ENCODE assay signal across 1 fruit fly cellular context in the genomic region with DNA sequence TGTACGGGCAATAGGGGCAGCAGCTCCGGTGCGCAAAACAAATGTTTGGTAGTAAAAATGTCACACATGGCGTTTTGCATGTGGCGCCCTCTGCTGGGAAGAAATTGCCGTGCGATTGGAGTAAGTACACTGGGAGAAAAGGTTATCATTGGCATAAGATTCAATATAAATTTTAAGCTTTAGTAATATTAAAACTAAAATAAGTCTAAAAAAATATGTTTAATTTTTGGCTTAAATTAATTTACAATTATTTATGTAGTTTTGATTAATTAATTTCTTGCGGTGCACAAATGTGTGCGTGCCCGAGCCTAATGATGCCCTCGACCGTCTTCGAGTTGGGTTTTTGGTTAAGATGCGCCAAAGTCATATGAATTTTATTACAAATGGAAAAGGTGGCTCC.
TF ChIP-seq lines count a peak whose summit lies in the region.

No protein-coding gene starts in this region.

TF ChIP-seq in whole organism, embryonic, 481 proteins besides CTCF, POLR2A, EP300 and RAD21 (continued from another document and continues in another):
- no peak for TF ChIP-seq unc-4 (GFP tag; IDR thresholded peaks at IDR 0.05; lab: Robert Waterston, UW; ENCODE audit: partially characterized antibody)
- TF ChIP-seq CG13775 (GFP tag; optimal IDR thresholded peaks at IDR 0.05; lab: Kevin White, UChicago), result peak; percentile 48
- TF ChIP-seq tap (tag; optimal IDR thresholded peaks at IDR 0.05; lab: Kevin White, UChicago), result peak; percentile 63
- TF ChIP-seq CG16815 (GFP tag; optimal IDR thresholded peaks at IDR 0.05; lab: Kevin White, UChicago), result peak; percentile 41
- no peak for TF ChIP-seq CG8089 (GFP tag; optimal IDR thresholded peaks at IDR 0.05; lab: Kevin White, UChicago)
- TF ChIP-seq dan (GFP tag; IDR thresholded peaks at IDR 0.05; lab: Robert Waterston, UW), result no peak
- no peak for TF ChIP-seq Hmx (GFP tag; optimal IDR thresholded peaks at IDR 0.05; lab: Kevin White, UChicago)
- peak; percentile 69 for TF ChIP-seq CG32532 (GFP tag; IDR thresholded peaks at IDR 0.05; lab: Robert Waterston, UW)
- peak; percentile 18 for TF ChIP-seq CG17802 (tag; optimal IDR thresholded peaks at IDR 0.05; lab: Kevin White, UChicago)
- peak; percentile 46 for TF ChIP-seq CG6813 (GFP tag; optimal IDR thresholded peaks at IDR 0.05; lab: Kevin White, UChicago)
- TF ChIP-seq CG10959 (GFP tag; IDR thresholded peaks at IDR 0.05; lab: Robert Waterston, UW), result peak; percentile 63
- TF ChIP-seq CG14965 (GFP tag; optimal IDR thresholded peaks at IDR 0.05; lab: Kevin White, UChicago; ENCODE audit: borderline replicate concordance), result no peak
- TF ChIP-seq CG8765 (GFP tag; IDR thresholded peaks at IDR 0.05; lab: Robert Waterston, UW), result no peak
- no peak for TF ChIP-seq CG10274 (GFP tag; optimal IDR thresholded peaks at IDR 0.05; lab: Kevin White, UChicago)
- TF ChIP-seq Mrtf (GFP tag; IDR thresholded peaks at IDR 0.05; lab: Robert Waterston, UW), result peak; percentile 56
- peak; percentile 74 for TF ChIP-seq zfh1 (GFP tag; IDR thresholded peaks at IDR 0.05; lab: Robert Waterston, UW)
- no peak for TF ChIP-seq lov (optimal IDR thresholded peaks at IDR 0.05; lab: Kevin White, UChicago)
- no peak for TF ChIP-seq lov (GFP tag; IDR thresholded peaks at IDR 0.05; lab: Robert Waterston, UW)
- no peak for TF ChIP-seq CG11723 (GFP tag; optimal IDR thresholded peaks at IDR 0.05; lab: Kevin White, UChicago)
- TF ChIP-seq pum (GFP tag; optimal IDR thresholded peaks at IDR 0.05; lab: Kevin White, UChicago), result peak; percentile 16
- TF ChIP-seq Optix (GFP tag; IDR thresholded peaks at IDR 0.05; lab: Robert Waterston, UW), result 0 out of 3 replicates have a peak, but pooled peaks have one; percentile 29
- no peak for TF ChIP-seq yki (optimal IDR thresholded peaks at IDR 0.05; lab: Kevin White, UChicago)
- no peak for TF ChIP-seq ab (GFP tag; optimal IDR thresholded peaks at IDR 0.05; lab: Kevin White, UChicago)
- peak; percentile 15 for TF ChIP-seq salm (tag; optimal IDR thresholded peaks at IDR 0.05; lab: Kevin White, UChicago)
- no peak for TF ChIP-seq Dp (GFP tag; optimal IDR thresholded peaks at IDR 0.05; lab: Kevin White, UChicago)
- TF ChIP-seq al (GFP tag; IDR thresholded peaks at IDR 0.05; lab: Robert Waterston, UW), result peak; percentile 30; the same call in 1 of the 2 replicates
- TF ChIP-seq CG15011 (GFP tag; optimal IDR thresholded peaks at IDR 0.05; lab: Kevin White, UChicago), result peak; percentile 50
- peak; percentile 20 for TF ChIP-seq CG1529 (GFP tag; optimal IDR thresholded peaks at IDR 0.05; lab: Kevin White, UChicago)
- TF ChIP-seq jigr1 (GFP tag; IDR thresholded peaks at IDR 0.05; lab: Robert Waterston, UW), result no peak
- peak; percentile 73 for TF ChIP-seq Rfx (GFP tag; IDR thresholded peaks at IDR 0.05; lab: Robert Waterston, UW)
- peak; percentile 69 for TF ChIP-seq zen (tag; optimal IDR thresholded peaks at IDR 0.05; lab: Kevin White, UChicago)
- peak; percentile 72 for TF ChIP-seq dysf (GFP tag; IDR thresholded peaks at IDR 0.05; lab: Robert Waterston, UW)
- no peak for TF ChIP-seq cg (GFP tag; optimal IDR thresholded peaks at IDR 0.05; lab: Kevin White, UChicago)
- TF ChIP-seq CG13296 (GFP tag; optimal IDR thresholded peaks at IDR 0.05; lab: Kevin White, UChicago), result peak; percentile 49
- TF ChIP-seq luna (GFP tag; optimal IDR thresholded peaks at IDR 0.05; lab: Kevin White, UChicago), result no peak
- TF ChIP-seq B-H1 (GFP tag; IDR thresholded peaks at IDR 0.05; lab: Robert Waterston, UW), result peak; percentile 41; the same call in 2 of the 3 replicates
- no peak for TF ChIP-seq ham (GFP tag; IDR thresholded peaks at IDR 0.05; lab: Robert Waterston, UW)
- TF ChIP-seq tna (GFP tag; IDR thresholded peaks at IDR 0.05; lab: Robert Waterston, UW; ENCODE audit: partially characterized antibody), result no peak
- TF ChIP-seq pita (GFP tag; optimal IDR thresholded peaks at IDR 0.05; lab: Kevin White, UChicago), result no peak
- TF ChIP-seq chn (GFP tag; optimal IDR thresholded peaks at IDR 0.05; lab: Kevin White, UChicago), result peak; percentile 50
- peak; percentile 54 for TF ChIP-seq slou (GFP tag; optimal IDR thresholded peaks at IDR 0.05; lab: Kevin White, UChicago)
- no peak for TF ChIP-seq CG4360 (GFP tag; IDR thresholded peaks at IDR 0.05; lab: Robert Waterston, UW)
- TF ChIP-seq cad (GFP tag; optimal IDR thresholded peaks at IDR 0.05; lab: Kevin White, UChicago), result no peak
- TF ChIP-seq CG9727 (GFP tag; optimal IDR thresholded peaks at IDR 0.05; lab: Kevin White, UChicago), result peak; percentile 74
- peak; percentile 67 for TF ChIP-seq CG17359 (tag; optimal IDR thresholded peaks at IDR 0.05; lab: Kevin White, UChicago)
- TF ChIP-seq CG16813 (GFP tag; IDR thresholded peaks at IDR 0.05; lab: Robert Waterston, UW; ENCODE audit: partially characterized antibody), result no peak
- no peak for TF ChIP-seq abd-A (tag; optimal IDR thresholded peaks at IDR 0.05; lab: Kevin White, UChicago)
- no peak for TF ChIP-seq mam (GFP tag; optimal IDR thresholded peaks at IDR 0.05; lab: Kevin White, UChicago)
- TF ChIP-seq CG4707 (GFP tag; optimal IDR thresholded peaks at IDR 0.05; lab: Kevin White, UChicago), result no peak
- TF ChIP-seq tio (GFP tag; optimal IDR thresholded peaks at IDR 0.05; lab: Kevin White, UChicago), result peak; percentile 54
- no peak for TF ChIP-seq CG8478 (optimal IDR thresholded peaks at IDR 0.05; lab: Kevin White, UChicago)
- peak; percentile 64 for TF ChIP-seq CG4424 (GFP tag; optimal IDR thresholded peaks at IDR 0.05; lab: Kevin White, UChicago)
- TF ChIP-seq h (optimal IDR thresholded peaks at IDR 0.05; lab: Kevin White, UChicago), result no peak
- TF ChIP-seq CG2120 (GFP tag; optimal IDR thresholded peaks at IDR 0.05; lab: Kevin White, UChicago), result peak; percentile 56
- peak; percentile 74 for TF ChIP-seq Xrp1 (GFP tag; IDR thresholded peaks at IDR 0.05; lab: Robert Waterston, UW)
- peak; percentile 27 for TF ChIP-seq twi (tag; optimal IDR thresholded peaks at IDR 0.05; lab: Kevin White, UChicago)
- TF ChIP-seq nmo (GFP tag; optimal IDR thresholded peaks at IDR 0.05; lab: Kevin White, UChicago), result peak; percentile 69
- no peak for TF ChIP-seq HLHmδ (GFP tag; optimal IDR thresholded peaks at IDR 0.05; lab: Kevin White, UChicago)
- peak; percentile 31; the same call in 1 of the 2 replicates for TF ChIP-seq CG11696 (GFP tag; IDR thresholded peaks at IDR 0.05; lab: Robert Waterston, UW)
- peak; percentile 81 for TF ChIP-seq row (GFP tag; IDR thresholded peaks at IDR 0.05; lab: Robert Waterston, UW)
- TF ChIP-seq CG13287 (GFP tag; IDR thresholded peaks at IDR 0.05; lab: Robert Waterston, UW; ENCODE audit: partially characterized antibody), result no peak
- peak; percentile 55 for TF ChIP-seq D19A (tag; optimal IDR thresholded peaks at IDR 0.05; lab: Kevin White, UChicago)
- peak; percentile 68; the same call in 1 of the 3 replicates for TF ChIP-seq CG3726 (GFP tag; IDR thresholded peaks at IDR 0.05; lab: Robert Waterston, UW)
- TF ChIP-seq ro (GFP tag; IDR thresholded peaks at IDR 0.05; lab: Robert Waterston, UW), result peak; percentile 48; the same call in 1 of the 2 replicates
- peak; percentile 48 for TF ChIP-seq CG1603 (tag; optimal IDR thresholded peaks at IDR 0.05; lab: Kevin White, UChicago)
- no peak for TF ChIP-seq NFAT (GFP tag; IDR thresholded peaks at IDR 0.05; lab: Robert Waterston, UW)
- TF ChIP-seq az2 (GFP tag; optimal IDR thresholded peaks at IDR 0.05; lab: Kevin White, UChicago), result peak; percentile 61
- peak; percentile 55 for TF ChIP-seq Spps (tag; optimal IDR thresholded peaks at IDR 0.05; lab: Kevin White, UChicago)
- peak; percentile 74 for TF ChIP-seq lab (GFP tag; optimal IDR thresholded peaks at IDR 0.05; lab: Kevin White, UChicago)
- TF ChIP-seq CG8944 (GFP tag; optimal IDR thresholded peaks at IDR 0.05; lab: Kevin White, UChicago), result no peak
- TF ChIP-seq CG15514 (GFP tag; optimal IDR thresholded peaks at IDR 0.05; lab: Kevin White, UChicago), result peak; percentile 36
- TF ChIP-seq ato (GFP tag; IDR thresholded peaks at IDR 0.05; lab: Robert Waterston, UW; ENCODE audit: partially characterized antibody), result no peak
- TF ChIP-seq pnt (GFP tag; optimal IDR thresholded peaks at IDR 0.05; lab: Kevin White, UChicago), result no peak
- TF ChIP-seq wdn (GFP tag; IDR thresholded peaks at IDR 0.05; lab: Robert Waterston, UW), result peak; percentile 45; the same call in 1 of the 2 replicates
- TF ChIP-seq ssp (GFP tag; IDR thresholded peaks at IDR 0.05; lab: Robert Waterston, UW), result peak; percentile 63
- peak; percentile 60 for TF ChIP-seq Hr3 (GFP tag; optimal IDR thresholded peaks at IDR 0.05; lab: Kevin White, UChicago)
- peak; percentile 38 for TF ChIP-seq CG3407 (GFP tag; optimal IDR thresholded peaks at IDR 0.05; lab: Kevin White, UChicago)
- no peak for TF ChIP-seq CG34224 (GFP tag; IDR thresholded peaks at IDR 0.05; lab: Robert Waterston, UW; ENCODE audit: partially characterized antibody)
- 0 out of 3 replicates have a peak, but pooled peaks have one; percentile 2 for TF ChIP-seq CG14860 (GFP tag; IDR thresholded peaks at IDR 0.05; lab: Robert Waterston, UW; ENCODE audit: partially characterized antibody)
- peak; percentile 69; the same call in 2 of the 3 replicates for TF ChIP-seq CG11456 (GFP tag; IDR thresholded peaks at IDR 0.05; lab: Robert Waterston, UW)
- TF ChIP-seq amos (GFP tag; IDR thresholded peaks at IDR 0.05; lab: Robert Waterston, UW; ENCODE audit: partially characterized antibody), result no peak
- TF ChIP-seq pros (GFP tag; optimal IDR thresholded peaks at IDR 0.05; lab: Kevin White, UChicago), result no peak
- peak; percentile 79 for TF ChIP-seq CG31441 (GFP tag; IDR thresholded peaks at IDR 0.05; lab: Robert Waterston, UW)
- peak; percentile 31 for TF ChIP-seq CG1602 (GFP tag; optimal IDR thresholded peaks at IDR 0.05; lab: Kevin White, UChicago)
- TF ChIP-seq chinmo (GFP tag; IDR thresholded peaks at IDR 0.05; lab: Robert Waterston, UW; ENCODE audit: partially characterized antibody), result no peak
- no peak for TF ChIP-seq CG42726 (GFP tag; IDR thresholded peaks at IDR 0.05; lab: Robert Waterston, UW; ENCODE audit: partially characterized antibody)
- TF ChIP-seq jumu (GFP tag; optimal IDR thresholded peaks at IDR 0.05; lab: Kevin White, UChicago), result no peak
- TF ChIP-seq CrebB (tag; optimal IDR thresholded peaks at IDR 0.05; lab: Kevin White, UChicago), result no peak
- no peak for TF ChIP-seq CkIIα-i1 (GFP tag; IDR thresholded peaks at IDR 0.05; lab: Robert Waterston, UW)
- TF ChIP-seq Usf (GFP tag; optimal IDR thresholded peaks at IDR 0.05; lab: Kevin White, UChicago), result no peak
- TF ChIP-seq CG7987 (GFP tag; optimal IDR thresholded peaks at IDR 0.05; lab: Kevin White, UChicago), result no peak
- no peak for TF ChIP-seq nerfin-2 (GFP tag; IDR thresholded peaks at IDR 0.05; lab: Robert Waterston, UW; ENCODE audit: partially characterized antibody)
- no peak for TF ChIP-seq nom (GFP tag; optimal IDR thresholded peaks at IDR 0.05; lab: Kevin White, UChicago)
- TF ChIP-seq Sin3A (optimal IDR thresholded peaks at IDR 0.05; lab: Kevin White, UChicago), result no peak
- peak; percentile 52 for TF ChIP-seq Six4 (GFP tag; optimal IDR thresholded peaks at IDR 0.05; lab: Kevin White, UChicago)
- no peak for TF ChIP-seq CG33213 (GFP tag; optimal IDR thresholded peaks at IDR 0.05; lab: Kevin White, UChicago)
- TF ChIP-seq Hmr (GFP tag; optimal IDR thresholded peaks at IDR 0.05; lab: Kevin White, UChicago), result peak; percentile 66
- no peak for TF ChIP-seq Hr78 (GFP tag; optimal IDR thresholded peaks at IDR 0.05; lab: Kevin White, UChicago)
- no peak for TF ChIP-seq cas (GFP tag; IDR thresholded peaks at IDR 0.05; lab: Robert Waterston, UW)
- TF ChIP-seq CG10209 (GFP tag; optimal IDR thresholded peaks at IDR 0.05; lab: Kevin White, UChicago), result peak; percentile 49
- no peak for TF ChIP-seq CG6654 (GFP tag; optimal IDR thresholded peaks at IDR 0.05; lab: Kevin White, UChicago)
- TF ChIP-seq CG10321 (GFP tag; IDR thresholded peaks at IDR 0.05; lab: Robert Waterston, UW), result no peak
- TF ChIP-seq H2.0 (GFP tag; IDR thresholded peaks at IDR 0.05; lab: Robert Waterston, UW), result peak; percentile 56
- TF ChIP-seq CG10267 (tag; optimal IDR thresholded peaks at IDR 0.05; lab: Kevin White, UChicago), result peak; percentile 61
- no peak for TF ChIP-seq CG3995 (GFP tag; optimal IDR thresholded peaks at IDR 0.05; lab: Kevin White, UChicago)
- TF ChIP-seq nau (GFP tag; optimal IDR thresholded peaks at IDR 0.05; lab: Kevin White, UChicago), result peak; percentile 24
- TF ChIP-seq CG18476 (GFP tag; optimal IDR thresholded peaks at IDR 0.05; lab: Kevin White, UChicago), result peak; percentile 28
- TF ChIP-seq CG5245 (GFP tag; optimal IDR thresholded peaks at IDR 0.05; lab: Kevin White, UChicago), result peak; percentile 64
- TF ChIP-seq zfh2 (GFP tag; optimal IDR thresholded peaks at IDR 0.05; lab: Kevin White, UChicago), result no peak
- TF ChIP-seq fd102C (GFP tag; optimal IDR thresholded peaks at IDR 0.05; lab: Kevin White, UChicago), result no peak
- no peak for TF ChIP-seq CG15073 (GFP tag; optimal IDR thresholded peaks at IDR 0.05; lab: Kevin White, UChicago)
- TF ChIP-seq Hand (GFP tag; optimal IDR thresholded peaks at IDR 0.05; lab: Kevin White, UChicago), result peak; percentile 30
- TF ChIP-seq so (GFP tag; IDR thresholded peaks at IDR 0.05; lab: Robert Waterston, UW), result 0 out of 3 replicates have a peak, but pooled peaks have one; percentile 44
- no peak for TF ChIP-seq mirr (GFP tag; optimal IDR thresholded peaks at IDR 0.05; lab: Kevin White, UChicago)
- TF ChIP-seq CG9817 (tag; optimal IDR thresholded peaks at IDR 0.05; lab: Kevin White, UChicago), result peak; percentile 50
- peak; percentile 31 for TF ChIP-seq CG6683 (GFP tag; optimal IDR thresholded peaks at IDR 0.05; lab: Kevin White, UChicago)
- TF ChIP-seq CG32767 (GFP tag; IDR thresholded peaks at IDR 0.05; lab: Robert Waterston, UW), result peak; percentile 63; the same call in 1 of the 2 replicates
- peak; percentile 58 for TF ChIP-seq ATbp (GFP tag; optimal IDR thresholded peaks at IDR 0.05; lab: Kevin White, UChicago)
- TF ChIP-seq CG7839 (tag; optimal IDR thresholded peaks at IDR 0.05; lab: Kevin White, UChicago), result peak; percentile 80
- no peak for TF ChIP-seq pb (GFP tag; optimal IDR thresholded peaks at IDR 0.05; lab: Kevin White, UChicago)
- no peak for TF ChIP-seq p53 (GFP tag; optimal IDR thresholded peaks at IDR 0.05; lab: Kevin White, UChicago)
- peak; percentile 2 for TF ChIP-seq HLH54F (GFP tag; optimal IDR thresholded peaks at IDR 0.05; lab: Kevin White, UChicago)
- TF ChIP-seq exex (tag; optimal IDR thresholded peaks at IDR 0.05; lab: Kevin White, UChicago), result peak; percentile 1
- TF ChIP-seq Dll (GFP tag; IDR thresholded peaks at IDR 0.05; lab: Robert Waterston, UW; ENCODE audit: partially characterized antibody), result no peak
- no peak for TF ChIP-seq CG31365 (tag; optimal IDR thresholded peaks at IDR 0.05; lab: Kevin White, UChicago)
- peak; percentile 78 for TF ChIP-seq slbo (GFP tag; IDR thresholded peaks at IDR 0.05; lab: Robert Waterston, UW)
